Fruit fly (Drosophila melanogaster) whole organism, embryonic: ENCODE results near the gene CG14866.

ENCODE experiments used
- Atf-2 ChIP-seq: fragments of 200-800 bp; sonication (Bioruptor generic); optimal IDR thresholded peaks from 2 replicates; lab custom pipeline; 2016; ENCODE audit warnings: missing biosample characterization, missing genetic modification characterization
- Bteb2 ChIP-seq: fragments of 200-800 bp; sonication (Bioruptor generic); optimal IDR thresholded peaks from 2 replicates; lab custom pipeline; 2016; ENCODE audit warnings: missing biosample characterization, missing genetic modification characterization
- CG10959 ChIP-seq: fragments of 200-800 bp; sonication (Bioruptor generic); IDR thresholded peaks from 2 replicates; pipeline ENCODE4 v1.3.6; 2022; ENCODE audit warnings: missing biosample characterization, missing genetic modification characterization
- CG11695 ChIP-seq: fragments of 200-800 bp; sonication (Bioruptor generic); IDR thresholded peaks from 3 replicates; pipeline ENCODE4 v1.3.6; 2022; ENCODE audit warnings: missing biosample characterization, missing genetic modification characterization
- CG12769 ChIP-seq: fragments of 200-800 bp; sonication (Bioruptor generic); optimal IDR thresholded peaks from 2 replicates; lab custom pipeline; 2019; ENCODE audit warnings: missing biosample characterization, mild to moderate bottlenecking, missing genetic modification characterization, moderate library complexity
- CG13296 ChIP-seq: fragments of 200-800 bp; sonication (Bioruptor generic); optimal IDR thresholded peaks from 3 replicates; lab custom pipeline; 2018; ENCODE audit warnings: missing biosample characterization, mild to moderate bottlenecking, missing genetic modification characterization
- CG13424 ChIP-seq: fragments of 200-800 bp; sonication (Bioruptor generic); optimal IDR thresholded peaks from 2 replicates; lab custom pipeline; 2019; ENCODE audit warnings: missing biosample characterization, mild to moderate bottlenecking, missing genetic modification characterization, moderate library complexity
- CG13624 ChIP-seq: fragments of 200-800 bp; sonication (Bioruptor generic); optimal IDR thresholded peaks from 2 replicates; lab custom pipeline; 2016; ENCODE audit warnings: missing biosample characterization, missing genetic modification characterization
- CG13775 ChIP-seq: fragments of 200-800 bp; sonication (Bioruptor generic); optimal IDR thresholded peaks from 3 replicates; lab custom pipeline; 2017; ENCODE audit warnings: missing biosample characterization, mild to moderate bottlenecking, missing genetic modification characterization
- CG15479 ChIP-seq: fragments of 200-800 bp; sonication (Bioruptor generic); optimal IDR thresholded peaks from 3 replicates; lab custom pipeline; 2019; ENCODE audit warnings: missing biosample characterization, mild to moderate bottlenecking, missing genetic modification characterization, moderate library complexity
- CG17328 ChIP-seq: fragments of 200-800 bp; sonication (Bioruptor generic); IDR thresholded peaks from 2 replicates; pipeline ENCODE4 v1.3.6; 2022; ENCODE audit warnings: missing biosample characterization, missing genetic modification characterization
- CG17829 ChIP-seq: fragments of 200-800 bp; optimal IDR thresholded peaks from 2 replicates; lab custom pipeline; 2019; ENCODE audit warnings: missing biosample characterization, mild to moderate bottlenecking, missing genetic modification characterization, moderate library complexity
- CG32767 ChIP-seq: fragments of 200-800 bp; sonication (Bioruptor generic); IDR thresholded peaks from 2 replicates; pipeline ENCODE4 v1.3.6; 2022; ENCODE audit warnings: missing biosample characterization, missing genetic modification characterization
- CG3838 ChIP-seq: fragments of 200-800 bp; sonication (Bioruptor generic); optimal IDR thresholded peaks from 3 replicates; lab custom pipeline; 2016; ENCODE audit warnings: missing biosample characterization, missing genetic modification characterization
- CG4707 ChIP-seq: fragments of 200-800 bp; sonication (Bioruptor generic); optimal IDR thresholded peaks from 2 replicates; lab custom pipeline; 2018; ENCODE audit warnings: missing biosample characterization, mild to moderate bottlenecking, missing genetic modification characterization, moderate library complexity
- CG5245 ChIP-seq: fragments of 200-800 bp; sonication (Bioruptor generic); optimal IDR thresholded peaks from 3 replicates; lab custom pipeline; 2016; ENCODE audit warnings: missing biosample characterization, missing genetic modification characterization
- CG6683 ChIP-seq: fragments of 200-800 bp; sonication (Bioruptor generic); optimal IDR thresholded peaks from 2 replicates; lab custom pipeline; 2017; ENCODE audit warnings: missing biosample characterization, mild to moderate bottlenecking, missing genetic modification characterization, missing genetic modification reagents
- CG8359 ChIP-seq: fragments of 200-800 bp; sonication (Bioruptor generic); optimal IDR thresholded peaks from 2 replicates; lab custom pipeline; 2017; ENCODE audit warnings: missing biosample characterization, mild to moderate bottlenecking, missing genetic modification characterization, borderline replicate concordance
- CG9215 ChIP-seq: fragments of 200-800 bp; sonication (Bioruptor generic); IDR thresholded peaks from 2 replicates; pipeline ENCODE4 v1.3.6; 2022; ENCODE audit warnings: missing biosample characterization, missing genetic modification characterization
- D ChIP-seq, 2 experiments: fragments of 200-800 bp in 1 of 2; fragments of >200 bp in 1 of 2; sonication (Bioruptor generic) in 1 of 2; optimal IDR thresholded peaks; 2 replicates in 1 of 2; 3 replicates in 1 of 2; lab custom pipeline; 2017; ENCODE audit warnings: mild to moderate bottlenecking in 1 of 2, missing biosample characterization in 1 of 2, missing genetic modification characterization in 1 of 2, missing genetic modification reagents in 1 of 2
- D19B ChIP-seq: fragments of 200-800 bp; sonication (Bioruptor generic); optimal IDR thresholded peaks from 2 replicates; lab custom pipeline; 2017; ENCODE audit warnings: missing biosample characterization, mild to moderate bottlenecking, missing genetic modification characterization
- Dbx ChIP-seq: fragments of 200-800 bp; sonication (Bioruptor generic); IDR thresholded peaks from 3 replicates; pipeline ENCODE4 v1.3.6; 2022; ENCODE audit warnings: missing biosample characterization, missing genetic modification characterization
- Deaf1 ChIP-seq: fragments of 200-800 bp; optimal IDR thresholded peaks from 3 replicates; lab custom pipeline; 2019; ENCODE audit warnings: missing biosample characterization, mild to moderate bottlenecking, missing genetic modification characterization, moderate library complexity
- Dip3 ChIP-seq: fragments of 200-800 bp; sonication (Bioruptor generic); optimal IDR thresholded peaks from 3 replicates; lab custom pipeline; 2016; ENCODE audit warnings: missing biosample characterization, missing genetic modification characterization
- ERR ChIP-seq: fragments of 200-800 bp; sonication (Bioruptor generic); optimal IDR thresholded peaks from 2 replicates; lab custom pipeline; 2016; ENCODE audit warnings: missing biosample characterization, missing genetic modification characterization
- Hsf ChIP-seq: fragments of 200-800 bp; sonication (Bioruptor generic); optimal IDR thresholded peaks from 3 replicates; lab custom pipeline; 2016; ENCODE audit warnings: missing biosample characterization, missing genetic modification characterization
- Oaz ChIP-seq: fragments of 200-800 bp; sonication (Bioruptor generic); IDR thresholded peaks from 2 replicates; pipeline ENCODE4 v1.3.6; 2022; ENCODE audit warnings: missing biosample characterization, missing genetic modification characterization
- Oli ChIP-seq: fragments of 200-800 bp; sonication (Bioruptor generic); optimal IDR thresholded peaks from 2 replicates; lab custom pipeline; 2018; ENCODE audit warnings: missing biosample characterization, mild to moderate bottlenecking, missing genetic modification characterization, moderate library complexity
- Sin3A ChIP-seq: fragments of >200 bp; optimal IDR thresholded peaks from 2 replicates; lab custom pipeline; 2018
- Spps ChIP-seq: fragments of 200-800 bp; sonication (Bioruptor generic); optimal IDR thresholded peaks from 2 replicates; lab custom pipeline; 2018; ENCODE audit warnings: missing biosample characterization, mild to moderate bottlenecking, missing genetic modification characterization
- Xbp1 ChIP-seq: fragments of 200-800 bp; sonication (Bioruptor generic); optimal IDR thresholded peaks from 3 replicates; lab custom pipeline; 2016; ENCODE audit warnings: missing biosample characterization, mild to moderate bottlenecking, missing genetic modification characterization
- az2 ChIP-seq: fragments of 200-800 bp; sonication (Bioruptor generic); optimal IDR thresholded peaks from 3 replicates; lab custom pipeline; 2016; ENCODE audit warnings: missing biosample characterization, missing genetic modification characterization
- bigmax ChIP-seq: fragments of 200-800 bp; sonication (Bioruptor generic); optimal IDR thresholded peaks from 2 replicates; lab custom pipeline; 2018; ENCODE audit warnings: missing biosample characterization, mild to moderate bottlenecking, missing genetic modification characterization
- btn ChIP-seq: fragments of 200-800 bp; sonication (Bioruptor generic); optimal IDR thresholded peaks from 2 replicates; lab custom pipeline; 2016; ENCODE audit warnings: missing biosample characterization, missing genetic modification characterization
- cad ChIP-seq: fragments of >200 bp; optimal IDR thresholded peaks from 2 replicates; lab custom pipeline; 2017; ENCODE audit warnings: missing biosample characterization, missing genetic modification characterization
- chn ChIP-seq: fragments of 200-800 bp; sonication (Bioruptor generic); optimal IDR thresholded peaks from 2 replicates; lab custom pipeline; 2016; ENCODE audit warnings: missing biosample characterization, missing genetic modification characterization
- croc ChIP-seq: fragments of 200-800 bp; sonication (Bioruptor generic); conservative IDR thresholded peaks from 3 replicates; pipeline ENCODE4 v1.3.6; 2022; ENCODE audit warnings: missing biosample characterization, missing genetic modification characterization
- cwo ChIP-seq: fragments of 200-800 bp; sonication (Bioruptor generic); optimal IDR thresholded peaks from 3 replicates; lab custom pipeline; 2017; ENCODE audit warnings: missing biosample characterization, missing genetic modification characterization, mild to moderate bottlenecking, moderate library complexity, missing genetic modification reagents
- danr ChIP-seq: fragments of 200-800 bp; sonication (Bioruptor generic); IDR thresholded peaks from 2 replicates; pipeline ENCODE4 v1.3.6; 2022; ENCODE audit warnings: missing biosample characterization, missing genetic modification characterization
- dmrt99B ChIP-seq: fragments of 200-800 bp; sonication (Bioruptor generic); optimal IDR thresholded peaks from 2 replicates; lab custom pipeline; 2018; ENCODE audit warnings: missing biosample characterization, mild to moderate bottlenecking, missing genetic modification characterization, moderate library complexity
- dysf ChIP-seq: fragments of 200-800 bp; sonication (Bioruptor generic); IDR thresholded peaks from 3 replicates; pipeline ENCODE4 v1.3.6; 2022; ENCODE audit warnings: missing biosample characterization, missing genetic modification characterization
- fd102C ChIP-seq: fragments of 200-800 bp; sonication (Bioruptor generic); optimal IDR thresholded peaks from 2 replicates; lab custom pipeline; 2018; ENCODE audit warnings: missing biosample characterization, mild to moderate bottlenecking, missing genetic modification characterization, moderate library complexity
- kah ChIP-seq: fragments of 200-800 bp; sonication (Bioruptor generic); optimal IDR thresholded peaks from 2 replicates; lab custom pipeline; 2018; ENCODE audit warnings: missing biosample characterization, mild to moderate bottlenecking, missing genetic modification characterization
- lbe ChIP-seq: fragments of 200-800 bp; sonication (Bioruptor generic); optimal IDR thresholded peaks from 2 replicates; lab custom pipeline; 2016; ENCODE audit warnings: missing biosample characterization, mild to moderate bottlenecking, missing genetic modification characterization
- nerfin-1 ChIP-seq: fragments of 200-800 bp; sonication (Bioruptor generic); optimal IDR thresholded peaks from 3 replicates; lab custom pipeline; 2019; ENCODE audit warnings: missing biosample characterization, mild to moderate bottlenecking, missing genetic modification characterization, moderate library complexity
- otp ChIP-seq: fragments of 200-800 bp; sonication (Bioruptor generic); IDR thresholded peaks from 3 replicates; pipeline ENCODE4, ENCODE4 v1.3.6; 2022; ENCODE audit warnings: missing biosample characterization, missing genetic modification characterization
- repo ChIP-seq: fragments of 200-800 bp; sonication (Bioruptor generic); optimal IDR thresholded peaks from 2 replicates; lab custom pipeline; 2016; ENCODE audit warnings: missing biosample characterization, missing genetic modification characterization
- sisA ChIP-seq: fragments of 200-800 bp; sonication (Bioruptor generic); IDR thresholded peaks from 2 replicates; pipeline ENCODE4 v1.3.6; 2022; ENCODE audit warnings: missing biosample characterization, missing genetic modification characterization
- tio ChIP-seq: fragments of 200-800 bp; sonication (Bioruptor generic); optimal IDR thresholded peaks from 2 replicates; lab custom pipeline; 2017; ENCODE audit warnings: missing biosample characterization, missing genetic modification characterization, inconsistent platforms
- twi ChIP-seq: fragments of 200-800 bp; optimal IDR thresholded peaks from 2 replicates; lab custom pipeline; 2019; ENCODE audit warnings: missing biosample characterization, mild to moderate bottlenecking, missing genetic modification characterization, moderate library complexity
- wdn ChIP-seq: fragments of 200-800 bp; sonication (Bioruptor generic); IDR thresholded peaks from 2 replicates; pipeline ENCODE4 v1.3.6; 2022; ENCODE audit warnings: missing biosample characterization, missing genetic modification characterization

CG14866 gene

DNA sequence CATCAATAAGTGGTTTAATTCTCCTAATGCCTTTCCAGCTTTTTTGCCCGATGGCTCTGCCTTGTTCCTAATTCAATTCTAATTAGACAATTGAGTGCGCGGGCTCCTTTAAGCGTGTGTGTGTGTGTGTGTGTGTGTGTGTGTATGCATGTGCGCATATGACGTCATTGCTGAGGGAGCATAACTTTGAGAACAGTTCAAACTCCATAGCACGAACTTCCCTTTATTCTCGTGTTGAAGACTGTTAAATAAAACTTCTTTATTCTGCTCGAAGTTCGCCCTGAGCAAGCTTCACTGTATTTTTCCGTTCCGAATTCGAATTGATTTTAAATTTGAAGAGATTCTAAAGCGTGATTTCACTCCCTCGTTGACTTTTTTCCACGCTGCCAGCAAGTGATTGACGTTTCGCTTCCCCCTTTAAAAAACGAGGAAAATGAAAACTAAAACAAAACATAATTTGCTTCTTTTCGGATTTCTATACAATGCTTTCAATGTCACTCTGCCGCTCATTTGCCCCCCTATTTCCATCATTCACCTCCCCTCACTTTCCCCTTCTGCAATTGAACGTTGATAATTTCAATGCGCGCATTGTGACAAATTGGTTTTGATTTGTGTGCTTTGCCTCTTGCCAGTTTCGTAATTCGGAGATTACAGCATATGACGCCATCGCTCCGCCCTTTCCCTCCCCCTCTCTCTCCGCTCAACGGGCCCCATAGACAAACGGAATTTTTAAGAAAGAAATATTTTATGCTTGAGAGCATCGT lies 23.8 kb upstream of the CG14866 start (continued):
- no peak for TF ChIP-seq CG15479
- TF ChIP-seq kah (GFP tag; lab: Kevin White, UChicago): no peak
- TF ChIP-seq CG13424 (tag; lab: Kevin White, UChicago): peak; percentile 35
- TF ChIP-seq CG13296 (GFP tag; lab: Kevin White, UChicago): no peak
- TF ChIP-seq Dbx (GFP tag; lab: Robert Waterston, UW): no peak
- TF ChIP-seq CG13624 (GFP tag; lab: Kevin White, UChicago): peak; percentile 16
- TF ChIP-seq Oaz: no peak
- TF ChIP-seq tio (GFP tag; lab: Kevin White, UChicago): no peak
- no peak for TF ChIP-seq danr
- TF ChIP-seq Dip3 (GFP tag; lab: Kevin White, UChicago): no peak
- no peak for TF ChIP-seq CG11695 (GFP tag; lab: Robert Waterston, UW)
- TF ChIP-seq CG6683 (GFP tag; lab: Kevin White, UChicago): no peak
- TF ChIP-seq CG12769 (tag; lab: Kevin White, UChicago): no peak
- TF ChIP-seq cwo: no peak
- no peak for TF ChIP-seq CG32767 (GFP tag; lab: Robert Waterston, UW)
- TF ChIP-seq nerfin-1 (tag; lab: Kevin White, UChicago): no peak
- no peak for TF ChIP-seq twi
- TF ChIP-seq btn (GFP tag; lab: Kevin White, UChicago): no peak
- TF ChIP-seq CG8359 (GFP tag; lab: Kevin White, UChicago): no peak
- TF ChIP-seq Hsf (GFP tag; lab: Kevin White, UChicago): no peak
- no peak for TF ChIP-seq ERR (GFP tag; lab: Kevin White, UChicago)
- TF ChIP-seq Spps (tag; lab: Kevin White, UChicago): no peak
- no peak for TF ChIP-seq dysf (GFP tag; lab: Robert Waterston, UW)
- TF ChIP-seq az2: no peak
- no peak for TF ChIP-seq CG17328 (GFP tag; lab: Robert Waterston, UW)
- peak; percentile 48 for TF ChIP-seq Atf-2 (GFP tag; lab: Kevin White, UChicago)
- TF ChIP-seq fd102C (GFP tag; lab: Kevin White, UChicago): no peak
- no peak for TF ChIP-seq D (optimal IDR thresholded peaks at IDR 0.05; lab: Kevin White, UChicago)
- no peak for TF ChIP-seq D (GFP tag; optimal IDR thresholded peaks at IDR 0.05; lab: Kevin White, UChicago)
- peak; percentile 5 for TF ChIP-seq Oli (tag; lab: Kevin White, UChicago)
- no peak for TF ChIP-seq Deaf1 (tag; lab: Kevin White, UChicago)
- no peak for TF ChIP-seq D19B (GFP tag; lab: Kevin White, UChicago)
- peak; percentile 30 for TF ChIP-seq dmrt99B
- TF ChIP-seq cad (GFP tag; lab: Kevin White, UChicago): no peak
- no peak for TF ChIP-seq CG10959 (GFP tag; lab: Robert Waterston, UW)
- TF ChIP-seq bigmax: no peak
- no peak for TF ChIP-seq Sin3A
- peak; percentile 17 for TF ChIP-seq repo (GFP tag; lab: Kevin White, UChicago)
- TF ChIP-seq Bteb2 (GFP tag; lab: Kevin White, UChicago): peak; percentile 4
- no peak for TF ChIP-seq CG3838 (GFP tag; lab: Kevin White, UChicago)
- TF ChIP-seq chn (GFP tag; lab: Kevin White, UChicago): no peak
- TF ChIP-seq CG5245 (GFP tag; lab: Kevin White, UChicago): no peak
- no peak for TF ChIP-seq sisA (GFP tag; lab: Robert Waterston, UW)
- TF ChIP-seq lbe: no peak
- TF ChIP-seq otp: no peak
- peak; percentile 9 for TF ChIP-seq CG17829 (tag; lab: Kevin White, UChicago)
- no peak for TF ChIP-seq croc (GFP tag; lab: Robert Waterston, UW)
- TF ChIP-seq Xbp1: peak; percentile 28
- no peak for TF ChIP-seq CG9215 (GFP tag; lab: Robert Waterston, UW)
- TF ChIP-seq CG13775: no peak
- no peak for TF ChIP-seq wdn
- TF ChIP-seq CG4707 (GFP tag; lab: Kevin White, UChicago): no peak
